Fruit fly (Drosophila melanogaster) whole organism, embryonic: ENCODE results near the gene dock.
A peak's percentile ranks its signal among the peaks of the same experiment; 100 is the strongest.

ENCODE experiments used
- Bgb ChIP-seq: fragments of 200-800 bp; sonication (Bioruptor generic); IDR thresholded peaks from 2 replicates; pipeline ENCODE4 v1.3.6; 2022; ENCODE audit warnings: missing biosample characterization, missing genetic modification characterization; ENCODE audit not compliant: partially characterized antibody
- BtbVII ChIP-seq: fragments of 200-800 bp; sonication (Bioruptor generic); optimal IDR thresholded peaks from 3 replicates; lab custom pipeline; 2017; ENCODE audit warnings: missing biosample characterization, mild to moderate bottlenecking, missing genetic modification characterization
- Bteb2 ChIP-seq: fragments of 200-800 bp; sonication (Bioruptor generic); optimal IDR thresholded peaks from 2 replicates; lab custom pipeline; 2016; ENCODE audit warnings: missing biosample characterization, missing genetic modification characterization
- CG10462 ChIP-seq: fragments of 200-800 bp; sonication (Bioruptor generic); optimal IDR thresholded peaks from 2 replicates; lab custom pipeline; 2016; ENCODE audit warnings: missing biosample characterization, missing genetic modification characterization
- CG11560 ChIP-seq: fragments of 200-800 bp; sonication (Bioruptor generic); IDR thresholded peaks from 3 replicates; pipeline ENCODE4 v1.3.6; 2022; ENCODE audit warnings: missing biosample characterization, missing genetic modification characterization
- CG11695 ChIP-seq: fragments of 200-800 bp; sonication (Bioruptor generic); IDR thresholded peaks from 3 replicates; pipeline ENCODE4 v1.3.6; 2022; ENCODE audit warnings: missing biosample characterization, missing genetic modification characterization
- CG12071 ChIP-seq: fragments of 200-800 bp; sonication (Bioruptor generic); optimal IDR thresholded peaks from 3 replicates; lab custom pipeline; 2018; ENCODE audit warnings: missing biosample characterization, mild to moderate bottlenecking, missing genetic modification characterization
- CG13894 ChIP-seq: fragments of 200-800 bp; sonication (Bioruptor generic); optimal IDR thresholded peaks from 3 replicates; lab custom pipeline; 2018; ENCODE audit warnings: missing biosample characterization, mild to moderate bottlenecking, missing genetic modification characterization, moderate library complexity
- CG14441 ChIP-seq: fragments of 200-800 bp; sonication (Bioruptor generic); IDR thresholded peaks from 2 replicates; pipeline ENCODE4 v1.3.6; 2022; ENCODE audit warnings: missing biosample characterization, missing genetic modification characterization
- CG14667 ChIP-seq: fragments of 200-800 bp; sonication (Bioruptor generic); IDR thresholded peaks from 2 replicates; pipeline ENCODE4 v1.3.6; 2022; ENCODE audit warnings: missing biosample characterization, missing genetic modification characterization
- CG15696 ChIP-seq: fragments of 200-800 bp; sonication (Bioruptor generic); optimal IDR thresholded peaks from 2 replicates; lab custom pipeline; 2019; ENCODE audit warnings: missing biosample characterization, mild to moderate bottlenecking, missing genetic modification characterization, moderate library complexity
- CG18619 ChIP-seq: fragments of 200-800 bp; sonication (Bioruptor generic); optimal IDR thresholded peaks from 3 replicates; lab custom pipeline; 2017; ENCODE audit warnings: missing biosample characterization, mild to moderate bottlenecking, missing genetic modification characterization
- CG30431 ChIP-seq: fragments of 200-800 bp; sonication (Bioruptor generic); optimal IDR thresholded peaks from 2 replicates; lab custom pipeline; 2017; ENCODE audit warnings: missing biosample characterization, missing genetic modification characterization
- CG3065 ChIP-seq: fragments of 200-800 bp; sonication (Bioruptor generic); optimal IDR thresholded peaks from 2 replicates; lab custom pipeline; 2016; ENCODE audit warnings: missing biosample characterization, missing genetic modification characterization
- CG32532 ChIP-seq: fragments of 200-800 bp; sonication (Bioruptor generic); IDR thresholded peaks from 2 replicates; pipeline ENCODE4 v1.3.6; 2022; ENCODE audit warnings: missing biosample characterization, missing genetic modification characterization
- CG3995 ChIP-seq: fragments of 200-800 bp; sonication (Bioruptor generic); optimal IDR thresholded peaks from 3 replicates; lab custom pipeline; 2016; ENCODE audit warnings: missing biosample characterization, missing genetic modification characterization
- CG4404 ChIP-seq: fragments of 200-800 bp; sonication (Bioruptor generic); IDR thresholded peaks from 2 replicates; pipeline ENCODE4 v1.3.6; 2022; ENCODE audit warnings: missing biosample characterization, missing genetic modification characterization
- CG4820 ChIP-seq: fragments of 200-800 bp; sonication (Bioruptor generic); optimal IDR thresholded peaks from 3 replicates; lab custom pipeline; 2016; ENCODE audit warnings: missing biosample characterization, missing genetic modification characterization
- CG6765 ChIP-seq: fragments of 200-800 bp; sonication (Bioruptor generic); optimal IDR thresholded peaks from 3 replicates; lab custom pipeline; 2017; ENCODE audit warnings: missing biosample characterization, mild to moderate bottlenecking, missing genetic modification characterization
- CG7271 ChIP-seq: fragments of 200-800 bp; sonication (Bioruptor generic); optimal IDR thresholded peaks from 2 replicates; lab custom pipeline; 2018; ENCODE audit warnings: missing biosample characterization, mild to moderate bottlenecking, missing genetic modification characterization, moderate library complexity
- CG7372 ChIP-seq: fragments of 200-800 bp; sonication (Bioruptor generic); IDR thresholded peaks from 2 replicates; pipeline ENCODE4 v1.3.6; 2022; ENCODE audit warnings: missing biosample characterization, missing genetic modification characterization
- CG8924 ChIP-seq: fragments of 200-800 bp; optimal IDR thresholded peaks from 3 replicates; lab custom pipeline; 2019; ENCODE audit warnings: missing biosample characterization, mild to moderate bottlenecking, missing genetic modification characterization, moderate library complexity
- CG9727 ChIP-seq: fragments of 200-800 bp; sonication (Bioruptor generic); optimal IDR thresholded peaks from 3 replicates; lab custom pipeline; 2017; ENCODE audit warnings: missing biosample characterization, mild to moderate bottlenecking, missing genetic modification characterization
- CG9817 ChIP-seq: fragments of 200-800 bp; sonication (Bioruptor generic); optimal IDR thresholded peaks from 2 replicates; lab custom pipeline; 2018; ENCODE audit warnings: missing biosample characterization, mild to moderate bottlenecking, missing genetic modification characterization, moderate library complexity
- CHES-1-like ChIP-seq: fragments of 200-800 bp; sonication (Bioruptor generic); optimal IDR thresholded peaks from 2 replicates; lab custom pipeline; 2016; ENCODE audit warnings: missing biosample characterization, missing genetic modification characterization
- Dek ChIP-seq: fragments of 200-800 bp; sonication (Bioruptor generic); optimal IDR thresholded peaks from 3 replicates; lab custom pipeline; 2019; ENCODE audit warnings: missing biosample characterization, mild to moderate bottlenecking, missing genetic modification characterization, moderate library complexity
- Meics ChIP-seq: fragments of 200-800 bp; sonication (Bioruptor generic); optimal IDR thresholded peaks from 2 replicates; lab custom pipeline; 2017; ENCODE audit warnings: missing biosample characterization, mild to moderate bottlenecking, missing genetic modification characterization
- NC2α ChIP-seq: fragments of 200-800 bp; sonication (Bioruptor generic); optimal IDR thresholded peaks from 2 replicates; lab custom pipeline; 2016; ENCODE audit warnings: missing biosample characterization, missing genetic modification characterization
- Optix ChIP-seq: fragments of 200-800 bp; sonication (Bioruptor generic); IDR thresholded peaks from 3 replicates; pipeline ENCODE4 v1.3.6; 2022; ENCODE audit warnings: missing biosample characterization, missing genetic modification characterization
- PHDP ChIP-seq: fragments of 200-800 bp; sonication (Bioruptor generic); optimal IDR thresholded peaks from 3 replicates; lab custom pipeline; 2018; ENCODE audit warnings: missing biosample characterization, mild to moderate bottlenecking, missing genetic modification characterization, moderate library complexity
- Six4 ChIP-seq: fragments of 200-800 bp; sonication (Bioruptor generic); optimal IDR thresholded peaks from 2 replicates; lab custom pipeline; 2016; ENCODE audit warnings: missing biosample characterization, missing genetic modification characterization
- Xrp1 ChIP-seq: fragments of 200-800 bp; sonication (Bioruptor generic); IDR thresholded peaks from 2 replicates; pipeline ENCODE4 v1.3.6; 2022; ENCODE audit warnings: missing biosample characterization, missing genetic modification characterization
- ap ChIP-seq: fragments of 200-800 bp; sonication (Bioruptor generic); IDR thresholded peaks from 2 replicates; pipeline ENCODE4 v1.3.6; 2022; ENCODE audit warnings: missing biosample characterization, missing genetic modification characterization
- az2 ChIP-seq: fragments of 200-800 bp; sonication (Bioruptor generic); optimal IDR thresholded peaks from 3 replicates; lab custom pipeline; 2016; ENCODE audit warnings: missing biosample characterization, missing genetic modification characterization
- chm ChIP-seq: fragments of 200-800 bp; sonication (Bioruptor generic); IDR thresholded peaks from 2 replicates; pipeline ENCODE4 v1.3.6; 2022; ENCODE audit warnings: missing biosample characterization, missing genetic modification characterization
- ci ChIP-seq: fragments of 200-800 bp; sonication (Bioruptor generic); IDR thresholded peaks from 3 replicates; pipeline ENCODE4 v1.3.6; 2022; ENCODE audit warnings: missing biosample characterization, missing genetic modification characterization
- esg ChIP-seq: fragments of 200-800 bp; sonication (Bioruptor generic); conservative IDR thresholded peaks from 2 replicates; pipeline ENCODE4 v1.3.6; 2022; ENCODE audit warnings: missing biosample characterization, missing genetic modification characterization
- exex ChIP-seq: fragments of 200-800 bp; sonication (Bioruptor generic); optimal IDR thresholded peaks from 4 replicates; lab custom pipeline; 2018; ENCODE audit warnings: missing biosample characterization, mild to moderate bottlenecking, missing genetic modification characterization, moderate library complexity
- fru ChIP-seq: fragments of >200 bp; optimal IDR thresholded peaks from 2 replicates; lab custom pipeline; 2017
- gem ChIP-seq: fragments of 200-800 bp; sonication (Bioruptor generic); optimal IDR thresholded peaks from 2 replicates; lab custom pipeline; 2019; ENCODE audit warnings: missing biosample characterization, mild to moderate bottlenecking, missing genetic modification characterization, moderate library complexity
- grau ChIP-seq: fragments of 200-800 bp; optimal IDR thresholded peaks from 3 replicates; lab custom pipeline; 2019; ENCODE audit warnings: missing biosample characterization, mild to moderate bottlenecking, missing genetic modification characterization, moderate library complexity
- kay ChIP-seq: fragments of 200-800 bp; sonication (Bioruptor generic); optimal IDR thresholded peaks from 2 replicates; lab custom pipeline; 2016; ENCODE audit warnings: missing biosample characterization, missing genetic modification characterization
- maf-S ChIP-seq: fragments of 200-800 bp; sonication (Bioruptor generic); optimal IDR thresholded peaks from 2 replicates; lab custom pipeline; 2016; ENCODE audit warnings: missing biosample characterization, missing genetic modification characterization
- slou ChIP-seq: fragments of 200-800 bp; sonication (Bioruptor generic); optimal IDR thresholded peaks from 3 replicates; lab custom pipeline; 2016; ENCODE audit warnings: missing biosample characterization, missing genetic modification characterization
- sna ChIP-seq: fragments of 200-800 bp; sonication (Bioruptor generic); IDR thresholded peaks from 2 replicates; pipeline ENCODE4 v1.3.6; 2022; ENCODE audit warnings: missing biosample characterization, missing genetic modification characterization; ENCODE audit not compliant: partially characterized antibody
- stc ChIP-seq: fragments of 200-800 bp; sonication (Bioruptor generic); IDR thresholded peaks from 2 replicates; pipeline ENCODE4 v1.3.6; 2022; ENCODE audit warnings: missing biosample characterization, missing genetic modification characterization
- tgo ChIP-seq: fragments of 200-800 bp; sonication (Bioruptor generic); IDR thresholded peaks from 3 replicates; pipeline ENCODE4 v1.3.6; 2022; ENCODE audit warnings: missing biosample characterization, missing genetic modification characterization
- trem ChIP-seq: fragments of 200-800 bp; optimal IDR thresholded peaks from 3 replicates; lab custom pipeline; 2019; ENCODE audit warnings: missing biosample characterization, mild to moderate bottlenecking, missing genetic modification characterization, moderate library complexity
- trh ChIP-seq: fragments of 200-800 bp; sonication (Bioruptor generic); optimal IDR thresholded peaks from 2 replicates; lab custom pipeline; 2016; ENCODE audit warnings: missing biosample characterization, missing genetic modification characterization
- wor ChIP-seq: fragments of 200-800 bp; sonication (Bioruptor generic); IDR thresholded peaks from 2 replicates; pipeline ENCODE4 v1.3.6; 2022; ENCODE audit warnings: missing biosample characterization, missing genetic modification characterization
- zfh2 ChIP-seq: fragments of 200-800 bp; sonication (Bioruptor generic); optimal IDR thresholded peaks from 2 replicates; lab custom pipeline; 2016; ENCODE audit warnings: missing biosample characterization, missing genetic modification characterization

dock gene

DNA sequence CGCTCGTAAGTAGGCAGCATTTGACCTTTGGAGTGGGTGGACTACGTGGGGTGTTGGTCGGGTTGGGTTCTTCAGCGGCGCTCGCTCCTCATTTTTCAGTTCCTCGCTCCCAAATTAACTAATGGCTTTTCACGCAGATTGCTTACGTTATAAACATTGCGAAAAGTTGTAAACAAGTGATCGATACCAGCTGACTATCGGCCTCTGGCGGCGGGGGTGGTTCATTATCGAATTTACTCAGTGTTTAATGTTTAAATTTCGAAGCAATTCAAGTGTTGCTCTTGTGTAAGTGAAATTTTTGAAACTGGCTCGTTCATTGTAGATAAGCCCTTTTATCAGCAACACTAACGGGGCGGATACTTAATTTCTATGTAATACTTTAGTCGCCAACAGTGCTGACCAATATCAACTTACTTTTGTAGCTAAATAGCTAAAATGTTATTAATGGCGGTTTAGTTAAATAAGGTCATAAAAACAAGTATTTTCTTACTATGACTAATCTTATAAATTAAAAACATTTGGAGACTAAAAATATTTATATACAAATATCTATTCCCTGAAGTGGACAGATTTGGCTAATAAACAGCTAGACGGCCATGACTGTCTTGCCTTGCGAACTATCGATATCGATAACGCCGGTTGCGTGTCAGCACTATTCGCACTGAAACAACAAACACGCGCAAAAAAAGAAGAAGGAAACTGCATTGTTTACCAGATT, 6.3 kb upstream of the dock start, which contains the start of the genes PGAP2 and Clp (continued):
- TF ChIP-seq CG8924 (tag; lab: Kevin White, UChicago) (peak; percentile 77), az2 (peak; percentile 64), sna (GFP tag; lab: Robert Waterston, UW) (no peak), BtbVII (GFP tag; lab: Kevin White, UChicago) (no peak), stc (peak; percentile 54; the same call in 1 of the 2 replicates), CG11560 (tag; lab: Robert Waterston, UW) (no peak), CG11695 (peak; percentile 52; the same call in 2 of the 3 replicates), exex (tag; lab: Kevin White, UChicago) (peak; percentile 53), maf-S (peak; percentile 3), CG32532 (peak; percentile 79), CHES-1-like (GFP tag; lab: Kevin White, UChicago) (peak; percentile 30), Meics (GFP tag; lab: Kevin White, UChicago) (peak; percentile 66), CG12071 (GFP tag; lab: Kevin White, UChicago) (no peak), CG9817 (tag; lab: Kevin White, UChicago) (peak; percentile 83), ap (GFP tag; lab: Robert Waterston, UW) (peak; percentile 62; the same call in 1 of the 2 replicates), wor (GFP tag; lab: Robert Waterston, UW) (peak; percentile 61), kay (peak; percentile 43), grau (tag; lab: Kevin White, UChicago) (peak; percentile 79), CG14441 (GFP tag; lab: Robert Waterston, UW) (peak; percentile 76), Bgb (GFP tag; lab: Robert Waterston, UW) (no peak), esg (GFP tag; lab: Robert Waterston, UW) (peak; percentile 79), Dek (tag; lab: Kevin White, UChicago) (peak; percentile 77), NC2α (GFP tag; lab: Kevin White, UChicago) (no peak), trh (GFP tag; lab: Kevin White, UChicago) (peak; percentile 51), CG9727 (GFP tag; lab: Kevin White, UChicago) (peak; percentile 80), CG10462 (GFP tag; lab: Kevin White, UChicago) (no peak), CG14667 (GFP tag; lab: Robert Waterston, UW) (peak; percentile 53; the same call in 1 of the 2 replicates), CG3065 (GFP tag; lab: Kevin White, UChicago) (peak; percentile 19), gem (peak; percentile 89), CG4404 (GFP tag; lab: Robert Waterston, UW) (peak; percentile 71), Optix (GFP tag; lab: Robert Waterston, UW) (no peak; the same call in 2 of the 3 replicates), Xrp1 (peak; percentile 82), CG7372 (GFP tag; lab: Robert Waterston, UW) (peak; percentile 93), CG3995 (GFP tag; lab: Kevin White, UChicago) (peak; percentile 9), chm (GFP tag; lab: Robert Waterston, UW) (no peak), Bteb2 (peak; percentile 46), tgo (GFP tag; lab: Robert Waterston, UW) (peak; percentile 80), Six4 (GFP tag; lab: Kevin White, UChicago) (peak; percentile 47), ci (GFP tag; lab: Robert Waterston, UW) (peak; percentile 69; the same call in 2 of the 3 replicates), trem (peak; percentile 71), CG15696 (peak; percentile 71), PHDP (tag; lab: Kevin White, UChicago) (peak; percentile 67), CG13894 (tag; lab: Kevin White, UChicago) (no peak), CG6765 (no peak), fru (lab: Kevin White, UChicago) (no peak), slou (GFP tag; lab: Kevin White, UChicago) (peak; percentile 49), CG7271 (tag; lab: Kevin White, UChicago) (peak; percentile 5), CG4820 (GFP tag; lab: Kevin White, UChicago) (peak; percentile 55), zfh2 (GFP tag; lab: Kevin White, UChicago) (peak; percentile 56), CG18619 (GFP tag; lab: Kevin White, UChicago) (peak; percentile 64), CG30431 (peak; percentile 19)
